Worm (Caenorhabditis elegans) whole organism, L1 larva: ENCODE data around the gene lin-49.
A peak's percentile ranks its signal among the peaks of the same experiment; 100 is the strongest.

Experiments
- C16A3.4 ChIP-seq: fragments of 150-350 bp; optimal IDR thresholded peaks from 2 replicates; lab custom pipeline; 2014; ENCODE audit warnings: missing biosample characterization, missing genetic modification characterization
- C34B4.2 ChIP-seq: sonication (generic microtip); optimal IDR thresholded peaks from 2 replicates; lab custom pipeline; 2017; ENCODE audit warnings: mild to moderate bottlenecking, missing genetic modification characterization, missing compliant biosample characterization
- Y116A8C.19 ChIP-seq: sonication (generic microtip); optimal IDR thresholded peaks from 2 replicates; lab custom pipeline; 2016; ENCODE audit warnings: missing compliant biosample characterization, missing genetic modification characterization, borderline replicate concordance
- aha-1 ChIP-seq: fragments of 150-350 bp; optimal IDR thresholded peaks from 2 replicates; lab custom pipeline; 2014; ENCODE audit warnings: missing biosample characterization, missing genetic modification characterization
- alr-1 ChIP-seq: fragments of 200-800 bp; sonication (Bioruptor generic); optimal IDR thresholded peaks from 2 replicates; lab custom pipeline; 2018; ENCODE audit warnings: borderline replicate concordance, mild to moderate bottlenecking, missing genetic modification characterization, missing compliant biosample characterization
- blmp-1 ChIP-seq: fragments of 150-350 bp; optimal IDR thresholded peaks from 2 replicates; lab custom pipeline; 2014; ENCODE audit warnings: missing biosample characterization, missing genetic modification characterization
- ceh-63 ChIP-seq: fragments of 200-800 bp; sonication (Bioruptor generic); optimal IDR thresholded peaks from 2 replicates; lab custom pipeline; 2018; ENCODE audit warnings: mild to moderate bottlenecking, missing genetic modification characterization, missing compliant biosample characterization
- ceh-8 ChIP-seq: fragments of 200-800 bp; sonication (Bioruptor generic); optimal IDR thresholded peaks from 2 replicates; lab custom pipeline; 2018; ENCODE audit warnings: mild to moderate bottlenecking, missing genetic modification characterization, moderate library complexity, missing compliant biosample characterization
- ceh-88 ChIP-seq: fragments of 200-800 bp; sonication (Bioruptor generic); IDR thresholded peaks from 2 replicates; pipeline ENCODE4 v1.3.6; 2022; ENCODE audit warnings: missing genetic modification characterization, missing compliant biosample characterization
- ceh-90 ChIP-seq: sonication (generic microtip); optimal IDR thresholded peaks from 2 replicates; lab custom pipeline; 2016; ENCODE audit warnings: missing genetic modification characterization, missing compliant biosample characterization
- ces-1 ChIP-seq: fragments of 150-350 bp; optimal IDR thresholded peaks from 2 replicates; lab custom pipeline; 2014; ENCODE audit warnings: missing biosample characterization, missing genetic modification reagents, missing genetic modification characterization
- dsc-1 ChIP-seq: sonication (generic microtip); optimal IDR thresholded peaks from 2 replicates; lab custom pipeline; 2016; ENCODE audit warnings: mild to moderate bottlenecking, missing genetic modification characterization, missing compliant biosample characterization
- efl-1 ChIP-seq, 4 experiments: fragments of 150-350 bp; optimal IDR thresholded peaks in 3 of 4; peaks in 1 of 4; 1 replicate in 1 of 4; 2 replicates in 3 of 4; lab custom pipeline; 2014; ENCODE audit warnings: missing biosample characterization in 2 of 4, missing genetic modification characterization in 2 of 4, missing genetic modification reagents in 2 of 4
- efl-3 ChIP-seq: fragments of 200-800 bp; sonication (Bioruptor generic); optimal IDR thresholded peaks from 2 replicates; lab custom pipeline; 2018; ENCODE audit warnings: mild to moderate bottlenecking, missing genetic modification characterization, missing compliant biosample characterization
- egl-27 ChIP-seq, 2 experiments: fragments of 150-350 bp in 1 of 2; sonication (generic microtip); optimal IDR thresholded peaks; 3 replicates each; lab custom pipeline; 2017 to 2018; ENCODE audit warnings: missing biosample characterization in 2 of 2, missing genetic modification characterization in 2 of 2, missing genetic modification reagents in 2 of 2
- elt-2 ChIP-seq: sonication (generic microtip); optimal IDR thresholded peaks from 2 replicates; lab custom pipeline; 2016; ENCODE audit warnings: missing genetic modification characterization, mild to moderate bottlenecking, inconsistent platforms, missing compliant biosample characterization, missing genetic modification reagents
- elt-3 ChIP-seq, 6 experiments: fragments of 150-350 bp in 1 of 6; sonication (generic microtip); optimal IDR thresholded peaks; 2 replicates each; lab custom pipeline; 2017 to 2018; ENCODE audit warnings: missing biosample characterization in 6 of 6, missing genetic modification characterization in 6 of 6, inconsistent platforms in 1 of 6
- ets-5 ChIP-seq: fragments of 200-800 bp; sonication (Bioruptor generic); IDR thresholded peaks from 2 replicates; pipeline ENCODE4 v1.3.6; 2022; ENCODE audit warnings: missing genetic modification characterization, missing compliant biosample characterization
- fkh-10 ChIP-seq: sonication (generic microtip); optimal IDR thresholded peaks from 2 replicates; lab custom pipeline; 2017; ENCODE audit warnings: missing biosample characterization, missing genetic modification reagents, missing genetic modification characterization
- fkh-4 ChIP-seq: sonication (generic microtip); optimal IDR thresholded peaks from 2 replicates; lab custom pipeline; 2016; ENCODE audit warnings: missing compliant biosample characterization, missing genetic modification characterization, borderline replicate concordance
- fkh-8 ChIP-seq: sonication (generic microtip); optimal IDR thresholded peaks from 2 replicates; lab custom pipeline; 2016; ENCODE audit warnings: mild to moderate bottlenecking, missing genetic modification characterization, missing compliant biosample characterization
- grh-1 ChIP-seq: fragments of 200-800 bp; sonication (Bioruptor generic); IDR thresholded peaks from 2 replicates; pipeline ENCODE4 v1.3.6; 2022; ENCODE audit warnings: missing genetic modification reagents, missing genetic modification characterization, missing compliant biosample characterization
- hlh-4 ChIP-seq: sonication (generic microtip); optimal IDR thresholded peaks from 2 replicates; lab custom pipeline; 2016; ENCODE audit warnings: mild to moderate bottlenecking, missing genetic modification characterization, missing compliant biosample characterization
- irx-1 ChIP-seq: sonication (generic microtip); optimal IDR thresholded peaks from 2 replicates; lab custom pipeline; 2016; ENCODE audit warnings: missing genetic modification characterization, missing compliant biosample characterization
- lin-13 ChIP-seq: fragments of 150-350 bp; optimal IDR thresholded peaks from 2 replicates; lab custom pipeline; 2014; ENCODE audit warnings: missing biosample characterization, missing genetic modification reagents, missing genetic modification characterization
- lin-15B ChIP-seq: fragments of 150-350 bp; sonication (generic microtip); optimal IDR thresholded peaks from 3 replicates; lab custom pipeline; 2014; ENCODE audit warnings: missing biosample characterization, missing genetic modification characterization
- lin-35 ChIP-seq, 2 experiments: fragments of 150-350 bp; optimal IDR thresholded peaks; 2 replicates each; lab custom pipeline; 2014; ENCODE audit warnings: missing biosample characterization in 2 of 2, missing genetic modification characterization in 2 of 2, missing genetic modification reagents in 2 of 2
- lir-3 ChIP-seq: sonication (generic microtip); optimal IDR thresholded peaks from 2 replicates; lab custom pipeline; 2016; ENCODE audit warnings: mild to moderate bottlenecking, missing genetic modification characterization, moderate library complexity, missing compliant biosample characterization; ENCODE audit not compliant: poor library complexity
- lsy-2 ChIP-seq, 2 experiments: fragments of 150-350 bp; optimal IDR thresholded peaks; 2 replicates each; lab custom pipeline; 2014; ENCODE audit warnings: missing biosample characterization in 2 of 2, missing genetic modification characterization in 2 of 2
- mep-1 ChIP-seq: fragments of 150-350 bp; optimal IDR thresholded peaks from 2 replicates; lab custom pipeline; 2014; ENCODE audit warnings: missing biosample characterization, missing genetic modification characterization
- nhr-11 ChIP-seq: fragments of 150-350 bp; optimal IDR thresholded peaks from 2 replicates; lab custom pipeline; 2014; ENCODE audit warnings: missing biosample characterization, missing genetic modification characterization
- nhr-12 ChIP-seq: sonication (generic microtip); optimal IDR thresholded peaks from 2 replicates; lab custom pipeline; 2017; ENCODE audit warnings: missing biosample characterization, missing genetic modification characterization
- nhr-20 ChIP-seq: sonication (generic microtip); optimal IDR thresholded peaks from 2 replicates; lab custom pipeline; 2016; ENCODE audit warnings: mild to moderate bottlenecking, missing genetic modification characterization, missing compliant biosample characterization
- nhr-237 ChIP-seq: fragments of 150-350 bp; optimal IDR thresholded peaks from 2 replicates; lab custom pipeline; 2014; ENCODE audit warnings: missing biosample characterization, missing genetic modification characterization
- nhr-47 ChIP-seq: sonication (generic microtip); optimal IDR thresholded peaks from 2 replicates; lab custom pipeline; 2016; ENCODE audit warnings: mild to moderate bottlenecking, missing genetic modification characterization, moderate library complexity, missing compliant biosample characterization
- nhr-85 ChIP-seq: sonication (generic microtip); peaks from one replicate; lab custom pipeline; 2016; ENCODE audit warnings: missing genetic modification characterization, inconsistent platforms, missing compliant biosample characterization
- pag-3 ChIP-seq: sonication (generic microtip); optimal IDR thresholded peaks from 2 replicates; lab custom pipeline; 2017; ENCODE audit warnings: missing genetic modification characterization, mild to moderate bottlenecking, missing compliant biosample characterization, antibody characterized with exemption, borderline replicate concordance; ENCODE audit not compliant: insufficient read depth
- pqm-1 ChIP-seq: sonication (generic microtip); optimal IDR thresholded peaks from 3 replicates; lab custom pipeline; 2017; ENCODE audit warnings: missing biosample characterization, missing genetic modification characterization
- skn-1 ChIP-seq: fragments of 150-350 bp; optimal IDR thresholded peaks from 2 replicates; lab custom pipeline; 2014; ENCODE audit warnings: missing biosample characterization, missing genetic modification characterization
- sox-4 ChIP-seq: sonication (generic microtip); optimal IDR thresholded peaks from 2 replicates; lab custom pipeline; 2016; ENCODE audit warnings: missing genetic modification characterization, missing compliant biosample characterization
- sup-37 ChIP-seq: fragments of 200-800 bp; sonication (Bioruptor generic); optimal IDR thresholded peaks from 2 replicates; lab custom pipeline; 2018; ENCODE audit warnings: mild to moderate bottlenecking, missing genetic modification characterization, missing compliant biosample characterization
- tbx-2 ChIP-seq: sonication (generic microtip); optimal IDR thresholded peaks from 2 replicates; lab custom pipeline; 2016; ENCODE audit warnings: missing genetic modification characterization, missing compliant biosample characterization
- unc-98 ChIP-seq: fragments of 200-800 bp; sonication (Bioruptor generic); IDR thresholded peaks from 2 replicates; pipeline ENCODE4 v1.3.6; 2022; ENCODE audit warnings: missing genetic modification characterization, missing compliant biosample characterization
- zag-1 ChIP-seq: fragments of 150-350 bp; optimal IDR thresholded peaks from 2 replicates; lab custom pipeline; 2014; ENCODE audit warnings: missing biosample characterization, missing genetic modification characterization
- ztf-4 ChIP-seq: fragments of 150-350 bp; optimal IDR thresholded peaks from 2 replicates; lab custom pipeline; 2014; ENCODE audit warnings: missing biosample characterization, missing genetic modification characterization

Gene lin-49

DNA sequence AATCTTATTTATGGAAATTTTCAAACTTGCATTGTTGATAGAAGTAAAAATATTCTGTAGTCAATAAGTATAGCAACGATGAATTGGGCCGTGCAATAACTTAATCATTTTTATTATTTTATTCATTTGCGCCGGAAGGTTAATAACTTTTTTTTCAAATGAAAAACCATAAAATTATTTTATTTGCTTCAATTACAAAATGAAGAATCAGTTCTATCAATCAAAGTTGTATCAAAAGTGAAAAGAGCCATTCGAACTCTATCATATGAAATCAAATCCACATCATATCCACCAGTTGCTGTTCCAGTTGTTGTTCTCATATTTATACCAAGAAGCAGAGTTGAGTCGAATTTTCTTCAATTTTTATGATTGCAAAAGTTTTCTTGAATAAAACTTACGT is 28.0 kb downstream of the lin-49 start, which contains the start of gene cyp-33E1:
Gene cyp-33E1 (minus strand): TSS at position 101 of the 400 bp plus-strand sequence.
- no peak for TF ChIP-seq fkh-4
- no peak for TF ChIP-seq lin-13 (GFP tag; lab: Kevin White, UChicago)
- TF ChIP-seq efl-1 (optimal IDR thresholded peaks at IDR 0.05; lab: Kevin White, UChicago), result no peak
- TF ChIP-seq efl-1 (GFP tag; optimal IDR thresholded peaks at IDR 0.05 in 1 of 2; lab: Kevin White, UChicago), result peak in 1 of 2 experiments; percentile 48
- TF ChIP-seq skn-1 (tag; lab: Kevin White, UChicago), result no peak

- TF ChIP-seq lsy-2 (tag; optimal IDR thresholded peaks at IDR 0.05; lab: Kevin White, UChicago), result peak in 1 of 2 experiments; percentile 30
- no peak for TF ChIP-seq C34B4.2 (tag; lab: Kevin White, UChicago)
- TF ChIP-seq irx-1 (tag; lab: Kevin White, UChicago), result no peak
- TF ChIP-seq ceh-90, result no peak
- no peak for TF ChIP-seq elt-3 (tag; optimal IDR thresholded peaks at IDR 0.05; lab: Kevin White, UChicago)
- no peak for TF ChIP-seq nhr-237
- TF ChIP-seq ces-1 (GFP tag; lab: Kevin White, UChicago), result no peak
- TF ChIP-seq lin-35 (GFP tag; optimal IDR thresholded peaks at IDR 0.05; lab: Kevin White, UChicago), result peak in 1 of 2 experiments; percentile 48
- TF ChIP-seq tbx-2 (tag; lab: Kevin White, UChicago), result no peak
- no peak for TF ChIP-seq nhr-11 (tag; lab: Kevin White, UChicago)
- TF ChIP-seq lin-13 (GFP tag; lab: Kevin White, UChicago), result no peak
- TF ChIP-seq pqm-1, result no peak
- no peak for TF ChIP-seq sup-37 (GFP tag; lab: Kevin White, UChicago)
- no peak for TF ChIP-seq lir-3 (tag; lab: Kevin White, UChicago)
- TF ChIP-seq efl-1 (optimal IDR thresholded peaks at IDR 0.05; lab: Kevin White, UChicago), result peak in 1 of 2 experiments; percentile 29
- TF ChIP-seq efl-1 (GFP tag; optimal IDR thresholded peaks at IDR 0.05 in 1 of 2; lab: Kevin White, UChicago), result no peak
- TF ChIP-seq ceh-8 (GFP tag; lab: Kevin White, UChicago), result no peak
- TF ChIP-seq nhr-12 (tag; lab: Kevin White, UChicago), result no peak
- no peak for TF ChIP-seq ets-5 (GFP tag; lab: Robert Waterston, UW)
- TF ChIP-seq egl-27 (tag; optimal IDR thresholded peaks at IDR 0.05; lab: Kevin White, UChicago), result no peak
- no peak for TF ChIP-seq ceh-63
- no peak for TF ChIP-seq sox-4 (tag; lab: Kevin White, UChicago)
- no peak for TF ChIP-seq alr-1
- no peak for TF ChIP-seq Y116A8C.19
- TF ChIP-seq ceh-88 (GFP tag; lab: Robert Waterston, UW), result no peak
- TF ChIP-seq C16A3.4, result no peak
- TF ChIP-seq mep-1, result peak; percentile 19
- TF ChIP-seq efl-3 (GFP tag; lab: Kevin White, UChicago), result no peak
- peak; percentile 20 for TF ChIP-seq nhr-85 (tag; lab: Kevin White, UChicago)
- TF ChIP-seq nhr-20 (tag; lab: Kevin White, UChicago), result no peak
- no peak for TF ChIP-seq grh-1
- TF ChIP-seq elt-2, result no peak
- TF ChIP-seq fkh-10 (GFP tag; lab: Kevin White, UChicago), result no peak
- TF ChIP-seq nhr-47 (tag; lab: Kevin White, UChicago), result no peak
- no peak for TF ChIP-seq fkh-8 (tag; lab: Kevin White, UChicago)
- TF ChIP-seq blmp-1 (tag; lab: Kevin White, UChicago), result peak; percentile 19
- peak; percentile 45 for TF ChIP-seq dsc-1
- no peak for TF ChIP-seq aha-1 (tag; lab: Kevin White, UChicago)
- no peak for TF ChIP-seq lin-15B (tag; lab: Kevin White, UChicago)
These were observed 30.2 kb downstream of the lin-49 start, which contains the start of gene C49C8.2 for ce11 chrIV:8650696-8651095. TSS of gene C49C8.2 (plus strand) at chrIV:8651088.

- TF ChIP-seq elt-2, result no peak
- TF ChIP-seq nhr-20 (tag; lab: Kevin White, UChicago), result no peak
- no peak for TF ChIP-seq unc-98
- TF ChIP-seq nhr-237, result no peak
- TF ChIP-seq ztf-4 (tag; lab: Kevin White, UChicago), result no peak
- TF ChIP-seq pag-3, result no peak
- TF ChIP-seq hlh-4 (tag; lab: Kevin White, UChicago), result no peak
- TF ChIP-seq aha-1 (tag; lab: Kevin White, UChicago), result no peak
- no peak for TF ChIP-seq lin-15B (tag; lab: Kevin White, UChicago)
- TF ChIP-seq lin-35 (GFP tag; optimal IDR thresholded peaks at IDR 0.05; lab: Kevin White, UChicago), result no peak
- TF ChIP-seq ceh-90, result no peak
- no peak for TF ChIP-seq zag-1 (tag; lab: Kevin White, UChicago)
These were observed 31.4 kb downstream of the lin-49 start, which contains the start of gene C49C8.8 for ce11 chrIV:8651835-8652234. TSS of gene C49C8.8 (plus strand) at chrIV:8652135.
